Fruit fly (Drosophila melanogaster): ENCODE results near the gene Marf.

Gene Marf

DNA sequence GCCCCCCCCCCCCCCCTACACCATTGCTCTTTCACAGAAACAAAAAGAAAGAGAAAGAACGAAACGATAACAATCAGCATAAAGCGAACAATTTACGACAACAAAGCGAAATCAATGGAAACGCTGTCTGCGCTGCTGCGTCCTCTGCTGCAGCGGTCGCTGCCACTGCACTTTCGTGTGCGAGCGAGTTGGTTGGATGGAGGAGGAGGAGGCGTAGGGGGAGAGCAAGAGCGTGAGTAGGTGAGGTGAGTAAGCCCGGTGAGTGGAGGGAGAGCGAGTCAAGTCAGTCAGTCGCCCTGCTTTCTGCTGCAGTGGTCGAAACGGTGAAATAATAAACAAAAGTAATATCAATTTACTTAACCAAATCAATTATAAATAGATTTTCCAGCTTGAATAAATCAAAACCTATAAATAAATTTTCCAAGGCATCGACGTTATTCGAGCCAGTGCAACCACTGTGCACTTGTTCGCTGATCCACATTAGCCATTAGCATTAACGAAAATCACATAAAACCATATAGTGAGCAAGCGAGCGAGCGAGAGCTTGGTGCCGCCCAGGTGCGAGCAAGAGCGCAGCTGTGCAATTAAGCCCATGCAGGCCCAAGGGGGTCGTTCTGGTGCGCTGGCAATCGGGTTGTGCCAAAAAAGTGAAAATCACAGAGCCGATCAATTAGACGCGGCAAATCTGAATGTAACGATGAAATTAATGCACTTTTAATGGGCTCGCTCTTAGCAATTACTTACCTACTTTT, 21.8 kb upstream of the Marf start (continued):
- no peak for TF ChIP-seq Bteb2 (GFP tag; optimal IDR thresholded peaks at IDR 0.05)
- no peak for TF ChIP-seq sd (tag; optimal IDR thresholded peaks at IDR 0.05)
- TF ChIP-seq Blimp-1 (GFP tag; optimal IDR thresholded peaks at IDR 0.05): peak; percentile 43
- TF ChIP-seq Dek (tag; optimal IDR thresholded peaks at IDR 0.05): no peak
- TF ChIP-seq Mad (GFP tag; optimal IDR thresholded peaks at IDR 0.05): no peak
- TF ChIP-seq CG13123 (GFP tag; optimal IDR thresholded peaks at IDR 0.05): no peak
- no peak for TF ChIP-seq CG2889 (GFP tag; IDR thresholded peaks at IDR 0.05)
- no peak for TF ChIP-seq hkb (optimal IDR thresholded peaks at IDR 0.05)
- peak; percentile 77 for TF ChIP-seq hkb (GFP tag; IDR thresholded peaks at IDR 0.05)
- TF ChIP-seq otp (GFP tag; IDR thresholded peaks at IDR 0.05): peak; percentile 76
- TF ChIP-seq CG15696 (tag; optimal IDR thresholded peaks at IDR 0.05): no peak
- no peak for TF ChIP-seq dan (GFP tag; IDR thresholded peaks at IDR 0.05)
- TF ChIP-seq nerfin-1 (tag; optimal IDR thresholded peaks at IDR 0.05): no peak
- TF ChIP-seq nom (GFP tag; optimal IDR thresholded peaks at IDR 0.05): peak; percentile 39
- no peak for TF ChIP-seq NfI (GFP tag; optimal IDR thresholded peaks at IDR 0.05)
- TF ChIP-seq tap (tag; optimal IDR thresholded peaks at IDR 0.05): peak; percentile 18
- TF ChIP-seq Lpt (GFP tag; optimal IDR thresholded peaks at IDR 0.05): no peak
- no peak for TF ChIP-seq cad (GFP tag; optimal IDR thresholded peaks at IDR 0.05)
- TF ChIP-seq rib (GFP tag; IDR thresholded peaks at IDR 0.05): no peak
- TF ChIP-seq Med (GFP tag): peak; percentile 69
- TF ChIP-seq CG4730 (GFP tag; IDR thresholded peaks at IDR 0.05): peak; percentile 66
- no peak; the same call in 1 of the 2 replicates for TF ChIP-seq danr (GFP tag; IDR thresholded peaks at IDR 0.05)
- no peak for TF ChIP-seq CG14710 (tag; optimal IDR thresholded peaks at IDR 0.05)
- TF ChIP-seq fd64A (GFP tag; optimal IDR thresholded peaks at IDR 0.05): peak; percentile 55
- TF ChIP-seq CG13624 (GFP tag; optimal IDR thresholded peaks at IDR 0.05): no peak
- no peak for TF ChIP-seq CG7963 (GFP tag; IDR thresholded peaks at IDR 0.05; ENCODE audit: partially characterized antibody)
- 0 out of 3 replicates have a peak, but pooled peaks have one; percentile 64 for TF ChIP-seq so (GFP tag; IDR thresholded peaks at IDR 0.05)
- TF ChIP-seq CG18476 (GFP tag; optimal IDR thresholded peaks at IDR 0.05): peak; percentile 17
- TF ChIP-seq abd-A (tag; optimal IDR thresholded peaks at IDR 0.05): peak; percentile 49
- no peak for TF ChIP-seq CG9609 (GFP tag; optimal IDR thresholded peaks at IDR 0.05)
- peak; percentile 57 for TF ChIP-seq sens-2 (GFP tag; IDR thresholded peaks at IDR 0.05)
- no peak for TF ChIP-seq CG6654 (GFP tag; optimal IDR thresholded peaks at IDR 0.05)
- no peak for TF ChIP-seq sug (tag; optimal IDR thresholded peaks at IDR 0.05)
- no peak for TF ChIP-seq BEAF-32 (GFP tag; optimal IDR thresholded peaks at IDR 0.05)
- TF ChIP-seq Abd-B (GFP tag; optimal IDR thresholded peaks at IDR 0.05): no peak
- no peak for TF ChIP-seq Spps (tag; optimal IDR thresholded peaks at IDR 0.05)
- no peak for TF ChIP-seq CG11398 (GFP tag; optimal IDR thresholded peaks at IDR 0.05)
- peak; percentile 46; the same call in 1 of the 2 replicates for TF ChIP-seq lmd (GFP tag; IDR thresholded peaks at IDR 0.05)
- TF ChIP-seq sisA (GFP tag; IDR thresholded peaks at IDR 0.05): peak; percentile 57
- no peak for TF ChIP-seq onecut (GFP tag; IDR thresholded peaks at IDR 0.05)
- peak; percentile 10 for TF ChIP-seq unpg (GFP tag; optimal IDR thresholded peaks at IDR 0.05)
- TF ChIP-seq stc (GFP tag; IDR thresholded peaks at IDR 0.05): peak; percentile 76
- no peak for TF ChIP-seq Sry-β (GFP tag; optimal IDR thresholded peaks at IDR 0.05)
- no peak for TF ChIP-seq CG1647 (GFP tag; optimal IDR thresholded peaks at IDR 0.05)
- TF ChIP-seq Nf-YC (tag; optimal IDR thresholded peaks at IDR 0.05): no peak
- TF ChIP-seq mirr (GFP tag; optimal IDR thresholded peaks at IDR 0.05): no peak
- no peak for TF ChIP-seq Tbp (GFP tag; optimal IDR thresholded peaks at IDR 0.05)
- TF ChIP-seq ttk (GFP tag; IDR thresholded peaks at IDR 0.05): peak; percentile 65; the same call in 1 of the 2 replicates
- peak; percentile 59; the same call in 1 of the 2 replicates for TF ChIP-seq ap (GFP tag; IDR thresholded peaks at IDR 0.05)
- TF ChIP-seq trem (tag; optimal IDR thresholded peaks at IDR 0.05): no peak

Data from whole organism, embryonic.